Worm (Caenorhabditis elegans) whole organism, L2 larva: ENCODE measurements around the gene col-38.

Source experiments
- C34F6.9 ChIP-seq: fragments of 150-350 bp; optimal IDR thresholded peaks from 2 replicates; lab custom pipeline; 2014; ENCODE audit warnings: missing biosample characterization, missing genetic modification characterization
- F13H6.1 ChIP-seq: sonication (generic microtip); optimal IDR thresholded peaks from 2 replicates; lab custom pipeline; 2016; ENCODE audit warnings: missing genetic modification characterization, missing compliant biosample characterization
- R02D3.7 ChIP-seq: fragments of 150-350 bp; optimal IDR thresholded peaks from 2 replicates; lab custom pipeline; 2014; ENCODE audit warnings: missing biosample characterization, missing genetic modification characterization
- Y55F3AM.14 ChIP-seq: fragments of 200-800 bp; sonication (Bioruptor generic); optimal IDR thresholded peaks from 2 replicates; lab custom pipeline; 2018; ENCODE audit warnings: mild to moderate bottlenecking, missing genetic modification characterization, missing compliant biosample characterization
- ZK546.5 ChIP-seq: sonication (generic microtip); optimal IDR thresholded peaks from 2 replicates; lab custom pipeline; 2017; ENCODE audit warnings: missing biosample characterization, missing genetic modification characterization
- alr-1 ChIP-seq: fragments of 150-350 bp; optimal IDR thresholded peaks from 2 replicates; lab custom pipeline; 2014; ENCODE audit warnings: missing biosample characterization, missing genetic modification characterization
- aly-2 ChIP-seq: fragments of 150-350 bp; optimal IDR thresholded peaks from 2 replicates; lab custom pipeline; 2014; ENCODE audit warnings: missing biosample characterization, missing genetic modification characterization
- ama-1 ChIP-seq: fragments of 150-350 bp; optimal IDR thresholded peaks from 2 replicates; lab custom pipeline; 2018; ENCODE audit warnings: inconsistent platforms
- blmp-1 ChIP-seq: sonication (generic microtip); optimal IDR thresholded peaks from 2 replicates; lab custom pipeline; 2017; ENCODE audit warnings: missing genetic modification characterization, mild to moderate bottlenecking, missing compliant biosample characterization, antibody characterized with exemption, moderate library complexity; ENCODE audit not compliant: insufficient read depth
- ceh-16 ChIP-seq: fragments of 150-350 bp; optimal IDR thresholded peaks from 2 replicates; lab custom pipeline; 2014; ENCODE audit warnings: missing biosample characterization, missing genetic modification characterization
- ceh-82 ChIP-seq: fragments of 150-350 bp; optimal IDR thresholded peaks from 2 replicates; lab custom pipeline; 2014; ENCODE audit warnings: missing biosample characterization, missing genetic modification characterization
- crh-2 ChIP-seq: sonication (generic microtip); optimal IDR thresholded peaks from 2 replicates; lab custom pipeline; 2017; ENCODE audit warnings: missing biosample characterization, missing genetic modification characterization
- dmd-4 ChIP-seq: sonication (generic microtip); optimal IDR thresholded peaks from 2 replicates; lab custom pipeline; 2017; ENCODE audit warnings: missing biosample characterization, missing genetic modification characterization
- egl-27 ChIP-seq: sonication (generic microtip); optimal IDR thresholded peaks from 3 replicates; lab custom pipeline; 2017; ENCODE audit warnings: missing biosample characterization, missing genetic modification reagents, missing genetic modification characterization
- elt-1 ChIP-seq: fragments of 150-350 bp; optimal IDR thresholded peaks from 2 replicates; lab custom pipeline; 2014; ENCODE audit warnings: missing biosample characterization, missing genetic modification characterization
- elt-3 ChIP-seq: sonication (generic microtip); optimal IDR thresholded peaks from 2 replicates; lab custom pipeline; 2017; ENCODE audit warnings: missing biosample characterization, missing genetic modification characterization
- fos-1 ChIP-seq: fragments of 150-350 bp; optimal IDR thresholded peaks from 2 replicates; lab custom pipeline; 2014; ENCODE audit warnings: missing biosample characterization, missing genetic modification characterization
- gmeb-1 ChIP-seq: fragments of 150-350 bp; optimal IDR thresholded peaks from 2 replicates; lab custom pipeline; 2014; ENCODE audit warnings: missing biosample characterization, missing genetic modification characterization
- lin-11 ChIP-seq: fragments of 150-350 bp; sonication (generic microtip); optimal IDR thresholded peaks from 2 replicates; lab custom pipeline; 2014; ENCODE audit warnings: missing biosample characterization, missing genetic modification characterization, inconsistent platforms, mixed read lengths
- lin-13 ChIP-seq: fragments of 150-350 bp; optimal IDR thresholded peaks from 2 replicates; lab custom pipeline; 2014; ENCODE audit warnings: missing biosample characterization, missing genetic modification reagents, missing genetic modification characterization
- lin-39 ChIP-seq: fragments of 150-350 bp; optimal IDR thresholded peaks from 2 replicates; lab custom pipeline; 2014; ENCODE audit warnings: missing biosample characterization, missing genetic modification reagents, missing genetic modification characterization
- lsy-2 ChIP-seq, 2 experiments: fragments of 150-350 bp in 1 of 2; sonication (generic microtip) in 1 of 2; optimal IDR thresholded peaks; 2 replicates each; lab custom pipeline; 2014 to 2017; ENCODE audit warnings: missing biosample characterization in 2 of 2, missing genetic modification characterization in 2 of 2
- mab-5 ChIP-seq: fragments of 150-350 bp; optimal IDR thresholded peaks from 2 replicates; lab custom pipeline; 2014; ENCODE audit warnings: missing biosample characterization, missing genetic modification characterization
- mbf-1 ChIP-seq: sonication (generic microtip); optimal IDR thresholded peaks from 2 replicates; lab custom pipeline; 2017; ENCODE audit warnings: missing biosample characterization, missing genetic modification characterization
- mdl-1 ChIP-seq, 2 experiments: fragments of 150-350 bp in 1 of 2; sonication (generic microtip) in 1 of 2; optimal IDR thresholded peaks; 2 replicates each; lab custom pipeline; 2017; ENCODE audit warnings: missing biosample characterization in 2 of 2, missing genetic modification characterization in 2 of 2
- nhr-10 ChIP-seq: sonication (generic microtip); optimal IDR thresholded peaks from 2 replicates; lab custom pipeline; 2017; ENCODE audit warnings: missing biosample characterization, missing genetic modification characterization
- nhr-11 ChIP-seq: fragments of 150-350 bp; optimal IDR thresholded peaks from 2 replicates; lab custom pipeline; 2014; ENCODE audit warnings: missing biosample characterization, missing genetic modification characterization
- nhr-12 ChIP-seq: fragments of 150-350 bp; optimal IDR thresholded peaks from 2 replicates; lab custom pipeline; 2014; ENCODE audit warnings: missing biosample characterization, missing genetic modification characterization
- nhr-129 ChIP-seq: fragments of 150-350 bp; optimal IDR thresholded peaks from 2 replicates; lab custom pipeline; 2014; ENCODE audit warnings: missing biosample characterization, missing genetic modification characterization
- nhr-21 ChIP-seq: fragments of 150-350 bp; optimal IDR thresholded peaks from 2 replicates; lab custom pipeline; 2014; ENCODE audit warnings: missing biosample characterization, missing genetic modification characterization
- nhr-23 ChIP-seq: fragments of 150-350 bp; optimal IDR thresholded peaks from 2 replicates; lab custom pipeline; 2014; ENCODE audit warnings: missing biosample characterization, missing genetic modification reagents, missing genetic modification characterization
- nhr-237 ChIP-seq: fragments of 150-350 bp; optimal IDR thresholded peaks from 2 replicates; lab custom pipeline; 2014; ENCODE audit warnings: missing biosample characterization, missing genetic modification characterization
- nhr-25 ChIP-seq: fragments of 150-350 bp; sonication (generic microtip); optimal IDR thresholded peaks from 3 replicates; lab custom pipeline; 2014; ENCODE audit warnings: missing biosample characterization, missing genetic modification characterization
- nhr-6 ChIP-seq: fragments of 150-350 bp; optimal IDR thresholded peaks from 2 replicates; lab custom pipeline; 2014; ENCODE audit warnings: missing biosample characterization, missing genetic modification characterization
- nhr-77 ChIP-seq: fragments of 150-350 bp; optimal IDR thresholded peaks from 2 replicates; lab custom pipeline; 2014; ENCODE audit warnings: missing biosample characterization, missing genetic modification characterization
- peb-1 ChIP-seq: fragments of 150-350 bp; optimal IDR thresholded peaks from 2 replicates; lab custom pipeline; 2014; ENCODE audit warnings: missing biosample characterization, missing genetic modification characterization
- sem-4 ChIP-seq: fragments of 150-350 bp; optimal IDR thresholded peaks from 2 replicates; lab custom pipeline; 2014; ENCODE audit warnings: missing biosample characterization, missing genetic modification reagents, missing genetic modification characterization
- skn-1 ChIP-seq: sonication (generic microtip); optimal IDR thresholded peaks from 2 replicates; lab custom pipeline; 2017; ENCODE audit warnings: missing biosample characterization, missing genetic modification characterization
- sma-3 ChIP-seq: sonication (generic microtip); optimal IDR thresholded peaks from 2 replicates; lab custom pipeline; 2016; ENCODE audit warnings: missing genetic modification reagents, missing genetic modification characterization, missing compliant biosample characterization
- sma-9 ChIP-seq, 2 experiments: fragments of 150-350 bp in 1 of 2; sonication (generic microtip) in 1 of 2; optimal IDR thresholded peaks; 2 replicates each; lab custom pipeline; 2014 to 2016; ENCODE audit warnings: missing genetic modification characterization in 2 of 2, mild to moderate bottlenecking in 1 of 2, missing biosample characterization in 1 of 2, missing compliant biosample characterization in 1 of 2, missing genetic modification reagents in 1 of 2, moderate library complexity in 1 of 2
- snpc-4 ChIP-seq: fragments of 150-350 bp; optimal IDR thresholded peaks from 2 replicates; lab custom pipeline; 2014; ENCODE audit warnings: missing biosample characterization, missing genetic modification characterization
- unc-39 ChIP-seq: fragments of 150-350 bp; optimal IDR thresholded peaks from 2 replicates; lab custom pipeline; 2014; ENCODE audit warnings: missing biosample characterization, missing genetic modification characterization
- unc-55 ChIP-seq: fragments of 150-350 bp; sonication (generic microtip); optimal IDR thresholded peaks from 3 replicates; lab custom pipeline; 2014; ENCODE audit warnings: missing biosample characterization, missing genetic modification reagents, missing genetic modification characterization
- unc-62 ChIP-seq: fragments of 150-350 bp; optimal IDR thresholded peaks from 2 replicates; lab custom pipeline; 2014; ENCODE audit warnings: missing biosample characterization, missing genetic modification reagents, missing genetic modification characterization
- zag-1 ChIP-seq: fragments of 150-350 bp; optimal IDR thresholded peaks from 2 replicates; lab custom pipeline; 2014; ENCODE audit warnings: missing biosample characterization, missing genetic modification characterization
- ztf-1 ChIP-seq: fragments of 200-800 bp; sonication (Bioruptor generic); conservative IDR thresholded peaks from 2 replicates; pipeline ENCODE4 v1.3.6; 2022; ENCODE audit warnings: missing genetic modification characterization, missing compliant biosample characterization
- ztf-11 ChIP-seq: sonication (generic microtip); optimal IDR thresholded peaks from 2 replicates; lab custom pipeline; 2017; ENCODE audit warnings: missing biosample characterization, missing genetic modification characterization
- ztf-4 ChIP-seq: fragments of 150-350 bp; optimal IDR thresholded peaks from 2 replicates; lab custom pipeline; 2014; ENCODE audit warnings: missing biosample characterization, missing genetic modification characterization

Gene col-38

ce11 chrII:8569038-8569977 is at the start of gene col-38, which contains the start of gene rpl-5:
Gene col-38 (minus strand): TSS chrII:8569088.
Gene rpl-5 (plus strand): TSS chrII:8569927.
- peak; percentile 88 for TF ChIP-seq F13H6.1
- no peak for TF ChIP-seq peb-1 (tag; lab: Kevin White, UChicago)
- peak; percentile 98 for TF ChIP-seq C34F6.9 (tag; lab: Kevin White, UChicago)
- no peak for TF ChIP-seq ceh-82 (tag; lab: Kevin White, UChicago)
- TF ChIP-seq nhr-21 (tag; lab: Kevin White, UChicago), result peak; percentile 81
- TF ChIP-seq sma-9 (GFP tag; optimal IDR thresholded peaks at IDR 0.05; lab: Kevin White, UChicago), result peak; percentile 79
- TF ChIP-seq sma-9 (tag; optimal IDR thresholded peaks at IDR 0.05; lab: Kevin White, UChicago), result no peak
- peak; percentile 87 for TF ChIP-seq nhr-25
- TF ChIP-seq gmeb-1 (tag; lab: Kevin White, UChicago), result peak; percentile 97
- TF ChIP-seq blmp-1, result peak; percentile 33
- TF ChIP-seq nhr-11 (tag; lab: Kevin White, UChicago), result no peak
- peak; percentile 78 for TF ChIP-seq ama-1 (lab: Kevin White, UChicago)
- no peak for TF ChIP-seq nhr-23 (tag; lab: Kevin White, UChicago)
- peak; percentile 81 for TF ChIP-seq fos-1 (tag; lab: Kevin White, UChicago)
- no peak for TF ChIP-seq skn-1 (tag; lab: Kevin White, UChicago)
- peak; percentile 88 for TF ChIP-seq sma-3 (GFP tag; lab: Kevin White, UChicago)
- TF ChIP-seq nhr-129 (tag; lab: Kevin White, UChicago), result peak; percentile 92
- TF ChIP-seq lin-13 (GFP tag; lab: Kevin White, UChicago), result peak; percentile 88
- peak; percentile 97 for TF ChIP-seq unc-55 (GFP tag; lab: Kevin White, UChicago)
- no peak for TF ChIP-seq dmd-4
- peak in 1 of 2 experiments; percentile 51 for TF ChIP-seq mdl-1 (tag; optimal IDR thresholded peaks at IDR 0.05; lab: Kevin White, UChicago)
- TF ChIP-seq ZK546.5 (tag; lab: Kevin White, UChicago), result peak; percentile 96
- no peak for TF ChIP-seq elt-1 (tag; lab: Kevin White, UChicago)
- peak; percentile 52 for TF ChIP-seq nhr-12 (tag; lab: Kevin White, UChicago)
- peak; percentile 96 for TF ChIP-seq crh-2 (tag; lab: Kevin White, UChicago)
- TF ChIP-seq R02D3.7 (tag; lab: Kevin White, UChicago), result peak; percentile 5
- peak; percentile 71 for TF ChIP-seq ztf-4 (tag; lab: Kevin White, UChicago)
- peak; percentile 71 for TF ChIP-seq zag-1 (tag; lab: Kevin White, UChicago)
- no peak for TF ChIP-seq unc-39 (tag; lab: Kevin White, UChicago)
- peak; percentile 93 to 99 for TF ChIP-seq lsy-2 (tag; optimal IDR thresholded peaks at IDR 0.05; lab: Kevin White, UChicago)
- no peak for TF ChIP-seq unc-62 (GFP tag; lab: Kevin White, UChicago)
- TF ChIP-seq Y55F3AM.14 (GFP tag; lab: Kevin White, UChicago), result peak; percentile 15
- TF ChIP-seq nhr-237 (tag; lab: Kevin White, UChicago), result peak; percentile 38
- peak; percentile 74 for TF ChIP-seq sem-4
- TF ChIP-seq mbf-1 (tag; lab: Kevin White, UChicago), result no peak
- TF ChIP-seq mab-5 (tag; lab: Kevin White, UChicago), result peak; percentile 42
- peak; percentile 66 for TF ChIP-seq ceh-16 (tag; lab: Kevin White, UChicago)
- no peak for TF ChIP-seq elt-3 (tag; lab: Kevin White, UChicago)
- peak; percentile 80 for TF ChIP-seq snpc-4 (tag; lab: Kevin White, UChicago)
- no peak for TF ChIP-seq lin-39 (tag; lab: Kevin White, UChicago)
- no peak for TF ChIP-seq aly-2
- peak; percentile 71 for TF ChIP-seq nhr-6 (tag; lab: Kevin White, UChicago)
- TF ChIP-seq nhr-77, result no peak
- peak; percentile 95 for TF ChIP-seq lin-11 (tag; lab: Kevin White, UChicago)
- no peak for TF ChIP-seq nhr-10
- no peak for TF ChIP-seq ztf-11 (tag; lab: Kevin White, UChicago)
- no peak for TF ChIP-seq alr-1 (tag; lab: Kevin White, UChicago)
- TF ChIP-seq egl-27 (tag; lab: Kevin White, UChicago), result no peak
- TF ChIP-seq ztf-1 (GFP tag; lab: Robert Waterston, UW), result no peak
